Fruit fly (Drosophila melanogaster): Measurements from ENCODE around the gene kst.

The kst gene

dm6 chr3L:3380225-3381043 lies 43.8 kb downstream of the kst start (continued):
- TF ChIP-seq CG8924 (tag; optimal IDR thresholded peaks at IDR 0.05) (peak; percentile 50), CG16779 (GFP tag; IDR thresholded peaks at IDR 0.05) (no peak), bbx (GFP tag; IDR thresholded peaks at IDR 0.05; ENCODE audit: partially characterized antibody) (no peak), BtbVII (GFP tag; optimal IDR thresholded peaks at IDR 0.05) (no peak), crp (GFP tag; optimal IDR thresholded peaks at IDR 0.05) (no peak), Dfd (GFP tag; optimal IDR thresholded peaks at IDR 0.05) (no peak), da (GFP tag; optimal IDR thresholded peaks at IDR 0.05) (no peak), CG15514 (GFP tag; optimal IDR thresholded peaks at IDR 0.05) (no peak), slbo (GFP tag; IDR thresholded peaks at IDR 0.05) (no peak), CG6854 (GFP tag; optimal IDR thresholded peaks at IDR 0.05) (no peak), CG12236 (GFP tag; optimal IDR thresholded peaks at IDR 0.05) (no peak), CG6654 (GFP tag; optimal IDR thresholded peaks at IDR 0.05) (no peak), mam (GFP tag; optimal IDR thresholded peaks at IDR 0.05) (no peak), Dref (GFP tag; IDR thresholded peaks at IDR 0.05) (no peak), CG34224 (GFP tag; IDR thresholded peaks at IDR 0.05; ENCODE audit: partially characterized antibody) (no peak), Six4 (GFP tag; optimal IDR thresholded peaks at IDR 0.05) (no peak), CG1647 (GFP tag; optimal IDR thresholded peaks at IDR 0.05) (no peak), CG3838 (GFP tag; optimal IDR thresholded peaks at IDR 0.05) (no peak), Hr51 (GFP tag; optimal IDR thresholded peaks at IDR 0.05) (peak in 1 of 2 experiments; percentile 63), phol (tag; optimal IDR thresholded peaks at IDR 0.05) (peak; percentile 74), psq (GFP tag; optimal IDR thresholded peaks at IDR 0.05) (no peak), CG9932 (GFP tag; IDR thresholded peaks at IDR 0.05) (no peak), CG3163 (GFP tag; optimal IDR thresholded peaks at IDR 0.05) (peak; percentile 54), Nf-YC (tag; optimal IDR thresholded peaks at IDR 0.05) (peak; percentile 13), CG12104 (GFP tag; optimal IDR thresholded peaks at IDR 0.05) (no peak), Vsx1 (GFP tag; optimal IDR thresholded peaks at IDR 0.05) (peak; percentile 45), CG18011 (GFP tag; optimal IDR thresholded peaks at IDR 0.05) (no peak), CG1603 (tag; optimal IDR thresholded peaks at IDR 0.05) (peak; percentile 39), CG9727 (GFP tag; optimal IDR thresholded peaks at IDR 0.05) (peak; percentile 60), Ptx1 (GFP tag; IDR thresholded peaks at IDR 0.05) (peak; percentile 60; the same call in 1 of the 2 replicates), HmgD (GFP tag; optimal IDR thresholded peaks at IDR 0.05) (no peak), chm (GFP tag; IDR thresholded peaks at IDR 0.05) (no peak), CG13123 (GFP tag; optimal IDR thresholded peaks at IDR 0.05) (no peak), CG4820 (GFP tag; optimal IDR thresholded peaks at IDR 0.05) (peak; percentile 30), CG3407 (GFP tag; optimal IDR thresholded peaks at IDR 0.05) (peak; percentile 40), CG13894 (tag; optimal IDR thresholded peaks at IDR 0.05) (no peak), pb (GFP tag; optimal IDR thresholded peaks at IDR 0.05) (no peak), Mad (GFP tag; optimal IDR thresholded peaks at IDR 0.05) (no peak), Dek (tag; optimal IDR thresholded peaks at IDR 0.05) (no peak), pfk (GFP tag; optimal IDR thresholded peaks at IDR 0.05) (no peak), CG2678 (tag; optimal IDR thresholded peaks at IDR 0.05) (peak; percentile 69), Dp (GFP tag; optimal IDR thresholded peaks at IDR 0.05) (no peak), nom (GFP tag; optimal IDR thresholded peaks at IDR 0.05) (no peak), Stat92E (GFP tag; optimal IDR thresholded peaks at IDR 0.05) (peak in 1 of 3 experiments; percentile 51), gfzf (GFP tag; optimal IDR thresholded peaks at IDR 0.05) (no peak), CHES-1-like (GFP tag; optimal IDR thresholded peaks at IDR 0.05) (no peak), Sry-β (GFP tag; optimal IDR thresholded peaks at IDR 0.05) (no peak), CG9609 (GFP tag; optimal IDR thresholded peaks at IDR 0.05) (no peak)
